Fruit fly (Drosophila melanogaster) whole organism, adult: ENCODE data around the gene CG10576.

Experiments
- CG11617 ChIP-seq: fragments of 200-800 bp; sonication (Bioruptor generic); optimal IDR thresholded peaks from 2 replicates; lab custom pipeline; 2017; ENCODE audit warnings: mild to moderate bottlenecking, missing biosample characterization, missing genetic modification reagents, missing genetic modification characterization
- CG33017 ChIP-seq: fragments of 200-800 bp; sonication (Bioruptor generic); optimal IDR thresholded peaks from 2 replicates; lab custom pipeline; 2018; ENCODE audit warnings: missing biosample characterization, mild to moderate bottlenecking, missing genetic modification characterization, moderate library complexity
- Crg-1 ChIP-seq: fragments of 200-800 bp; sonication (Bioruptor generic); optimal IDR thresholded peaks from 2 replicates; lab custom pipeline; 2016; ENCODE audit warnings: missing biosample characterization, missing genetic modification characterization
- Hr96 ChIP-seq: fragments of 200-800 bp; sonication (Bioruptor generic); optimal IDR thresholded peaks from 2 replicates; lab custom pipeline; 2016; ENCODE audit warnings: missing biosample characterization, missing genetic modification characterization
- bab1 ChIP-seq: fragments of 200-800 bp; sonication (Bioruptor generic); optimal IDR thresholded peaks from 3 replicates; lab custom pipeline; 2019; ENCODE audit warnings: missing biosample characterization, mild to moderate bottlenecking, missing genetic modification characterization, moderate library complexity
- kay ChIP-seq: fragments of 200-800 bp; sonication (Bioruptor generic); peaks from one replicate; lab custom pipeline; 2016; ENCODE audit warnings: missing biosample characterization, missing genetic modification characterization, borderline replicate concordance
- ovo ChIP-seq: fragments of 200-800 bp; sonication (Bioruptor generic); optimal IDR thresholded peaks from 2 replicates; lab custom pipeline; 2016; ENCODE audit warnings: missing biosample characterization, missing genetic modification characterization

- TF ChIP-seq bab1 (GFP tag; lab: Kevin White, UChicago) (no peak), Hr96 (GFP tag; lab: Kevin White, UChicago) (no peak), Crg-1 (no peak), ovo (no peak), kay (no peak), CG33017 (no peak), CG11617 (no peak)
These were observed 43.2 kb upstream of the CG10576 start for dm6 chr3L:5808540-5809200.
